Fruit fly (Drosophila melanogaster) whole organism, embryonic: ENCODE results near the gene Lsp2.

ENCODE experiments used
- CG10209 ChIP-seq: fragments of 200-800 bp; sonication (Bioruptor generic); optimal IDR thresholded peaks from 3 replicates; lab custom pipeline; 2017; ENCODE audit warnings: missing biosample characterization, mild to moderate bottlenecking, missing genetic modification characterization, missing genetic modification reagents
- CG6654 ChIP-seq: fragments of 200-800 bp; sonication (Bioruptor generic); optimal IDR thresholded peaks from 2 replicates; lab custom pipeline; 2017; ENCODE audit warnings: missing biosample characterization, mild to moderate bottlenecking, missing genetic modification characterization
- CG8388 ChIP-seq: fragments of 200-800 bp; sonication (Bioruptor generic); optimal IDR thresholded peaks from 2 replicates; lab custom pipeline; 2019; ENCODE audit warnings: missing biosample characterization, mild to moderate bottlenecking, missing genetic modification characterization, moderate library complexity
- D ChIP-seq, 2 experiments: fragments of 200-800 bp in 1 of 2; fragments of >200 bp in 1 of 2; sonication (Bioruptor generic) in 1 of 2; optimal IDR thresholded peaks; 2 replicates in 1 of 2; 3 replicates in 1 of 2; lab custom pipeline; 2017; ENCODE audit warnings: mild to moderate bottlenecking in 1 of 2, missing biosample characterization in 1 of 2, missing genetic modification characterization in 1 of 2, missing genetic modification reagents in 1 of 2
- Jarid2 ChIP-seq: fragments of 200-800 bp; sonication (Bioruptor generic); optimal IDR thresholded peaks from 3 replicates; lab custom pipeline; 2017; ENCODE audit warnings: mild to moderate bottlenecking, missing biosample characterization, missing genetic modification reagents, missing genetic modification characterization
- NFAT ChIP-seq: fragments of 200-800 bp; sonication (Bioruptor generic); IDR thresholded peaks from 2 replicates; pipeline ENCODE4 v1.3.6; 2022; ENCODE audit warnings: missing biosample characterization, missing genetic modification characterization
- Sox100B ChIP-seq: fragments of 200-800 bp; sonication (Bioruptor generic); optimal IDR thresholded peaks from 3 replicates; lab custom pipeline; 2018; ENCODE audit warnings: missing biosample characterization, mild to moderate bottlenecking, missing genetic modification characterization
- ara ChIP-seq: fragments of 200-800 bp; sonication (Bioruptor generic); IDR thresholded peaks from 2 replicates; pipeline ENCODE4 v1.3.6; 2022; ENCODE audit warnings: missing biosample characterization, missing genetic modification characterization
- ase ChIP-seq: fragments of 200-800 bp; sonication (Bioruptor generic); IDR thresholded peaks from 3 replicates; pipeline ENCODE4 v1.3.6; 2022; ENCODE audit warnings: missing biosample characterization, missing genetic modification characterization
- bcd ChIP-seq: fragments of 200-800 bp; sonication (Bioruptor generic); optimal IDR thresholded peaks from 2 replicates; lab custom pipeline; 2017; ENCODE audit warnings: missing biosample characterization, mild to moderate bottlenecking, missing genetic modification characterization
- chif ChIP-seq, 2 experiments: fragments of 200-800 bp; sonication (Bioruptor generic); optimal IDR thresholded peaks; 3 replicates each; lab custom pipeline; 2016; ENCODE audit warnings: missing biosample characterization in 2 of 2, missing genetic modification characterization in 2 of 2
- fd64A ChIP-seq: fragments of 200-800 bp; sonication (Bioruptor generic); optimal IDR thresholded peaks from 3 replicates; lab custom pipeline; 2018; ENCODE audit warnings: missing biosample characterization, mild to moderate bottlenecking, missing genetic modification characterization
- fu2 ChIP-seq: fragments of 200-800 bp; sonication (Bioruptor generic); optimal IDR thresholded peaks from 2 replicates; lab custom pipeline; 2016; ENCODE audit warnings: missing biosample characterization, missing genetic modification characterization
- lola ChIP-seq, 3 experiments: fragments of >200 bp in 2 of 3; fragments of 200-800 bp in 1 of 3; sonication (Bioruptor generic) in 1 of 3; optimal IDR thresholded peaks; 2 replicates each; lab custom pipeline; 2017 to 2019; ENCODE audit warnings: missing biosample characterization in 3 of 3, missing genetic modification characterization in 3 of 3, mild to moderate bottlenecking in 1 of 3, moderate library complexity in 1 of 3

DNA sequence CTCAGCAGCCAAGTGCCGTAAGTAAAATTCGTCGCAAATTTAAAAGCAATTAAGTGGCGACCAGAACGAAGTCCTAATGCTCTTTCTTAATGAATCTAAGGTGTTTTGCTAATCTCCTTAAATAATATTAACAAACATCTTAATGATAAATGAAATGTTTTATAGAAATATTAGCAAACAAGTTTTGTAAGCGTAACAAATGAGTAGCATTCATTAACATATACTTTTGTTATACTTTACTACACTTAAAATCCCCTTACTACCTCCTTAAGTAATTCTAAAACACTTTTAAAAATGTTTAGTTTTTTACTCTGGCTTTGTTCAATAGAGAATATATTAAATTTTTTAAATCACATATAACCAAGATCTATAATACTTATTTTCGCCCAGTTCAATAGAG lies 33.2 kb upstream of the Lsp2 start:
- TF ChIP-seq fd64A (GFP tag; lab: Kevin White, UChicago) (no peak), ara (GFP tag; lab: Robert Waterston, UW) (no peak), bcd (GFP tag; lab: Kevin White, UChicago) (no peak), CG10209 (no peak), CG8388 (GFP tag; lab: Kevin White, UChicago) (no peak), NFAT (no peak), chif (GFP tag; optimal IDR thresholded peaks at IDR 0.05; lab: Kevin White, UChicago) (no peak), Sox100B (GFP tag; lab: Kevin White, UChicago) (no peak), fu2 (no peak), ase (GFP tag; lab: Robert Waterston, UW) (no peak), D (optimal IDR thresholded peaks at IDR 0.05; lab: Kevin White, UChicago) (no peak), D (GFP tag; optimal IDR thresholded peaks at IDR 0.05; lab: Kevin White, UChicago) (no peak), CG6654 (GFP tag; lab: Kevin White, UChicago) (no peak), lola (GFP tag; optimal IDR thresholded peaks at IDR 0.05; lab: Kevin White, UChicago) (no peak), Jarid2 (GFP tag; lab: Kevin White, UChicago) (no peak)
